Fruit fly (Drosophila melanogaster): ENCODE measurements around the gene Spp.

Gene Spp

dm6 chr2L:559311-559710 lies 14.9 kb upstream of the Spp start, which contains the start of gene Tspo:
Gene Tspo, plus strand, starts transcription at chr2L:559612.
- TF ChIP-seq sens-2 (GFP tag; IDR thresholded peaks at IDR 0.05) (peak; percentile 29; the same call in 1 of the 2 replicates), CG8478 (optimal IDR thresholded peaks at IDR 0.05) (peak; percentile 35), nom (GFP tag; optimal IDR thresholded peaks at IDR 0.05) (peak; percentile 52), lab (GFP tag; optimal IDR thresholded peaks at IDR 0.05) (no peak), CG12391 (tag; optimal IDR thresholded peaks at IDR 0.05) (peak; percentile 11), E2f2 (GFP tag; IDR thresholded peaks at IDR 0.05) (peak; percentile 9; the same call in 1 of the 2 replicates), gfzf (GFP tag; optimal IDR thresholded peaks at IDR 0.05) (no peak), cg (GFP tag; optimal IDR thresholded peaks at IDR 0.05) (peak; percentile 88), CG4282 (GFP tag; optimal IDR thresholded peaks at IDR 0.05) (no peak), CG2116 (GFP tag; optimal IDR thresholded peaks at IDR 0.05) (peak; percentile 11), CG10543 (GFP tag; optimal IDR thresholded peaks at IDR 0.05) (peak; percentile 34), CG8388 (GFP tag; optimal IDR thresholded peaks at IDR 0.05) (peak; percentile 45), CG3995 (GFP tag; optimal IDR thresholded peaks at IDR 0.05) (peak; percentile 92), CG34422 (GFP tag; IDR thresholded peaks at IDR 0.05) (peak; percentile 13; the same call in 1 of the 3 replicates), MBD-R2 (GFP tag; IDR thresholded peaks at IDR 0.05) (peak; percentile 66), CG8290 (GFP tag; optimal IDR thresholded peaks at IDR 0.05) (no peak), CG8290 (tag; optimal IDR thresholded peaks at IDR 0.05) (peak in 1 of 2 experiments; percentile 43), CG17612 (GFP tag; IDR thresholded peaks at IDR 0.05) (no peak), Sry-δ (GFP tag; optimal IDR thresholded peaks at IDR 0.05) (peak; percentile 2), CG10147 (GFP tag; optimal IDR thresholded peaks at IDR 0.05) (peak; percentile 14), sd (tag; optimal IDR thresholded peaks at IDR 0.05) (peak; percentile 80), HmgZ (tag; optimal IDR thresholded peaks at IDR 0.05) (peak; percentile 44), H15 (GFP tag; IDR thresholded peaks at IDR 0.05) (no peak), amos (GFP tag; IDR thresholded peaks at IDR 0.05; ENCODE audit: partially characterized antibody) (peak; percentile 14; the same call in 1 of the 2 replicates), chinmo (GFP tag; IDR thresholded peaks at IDR 0.05; ENCODE audit: partially characterized antibody) (peak; percentile 81; the same call in 1 of the 4 replicates), crol (GFP tag; IDR thresholded peaks at IDR 0.05) (no peak), pzg (GFP tag; optimal IDR thresholded peaks at IDR 0.05) (peak; percentile 24), CG15514 (GFP tag; optimal IDR thresholded peaks at IDR 0.05) (peak; percentile 9), row (GFP tag; IDR thresholded peaks at IDR 0.05) (peak; percentile 83), CG6254 (GFP tag; optimal IDR thresholded peaks at IDR 0.05) (peak; percentile 86), ci (GFP tag; IDR thresholded peaks at IDR 0.05) (peak; percentile 19; the same call in 1 of the 3 replicates), Pdp1 (GFP tag; optimal IDR thresholded peaks at IDR 0.05) (peak in 1 of 2 experiments; percentile 22), Mes4 (GFP tag; optimal IDR thresholded peaks at IDR 0.05) (no peak), CG13624 (GFP tag; optimal IDR thresholded peaks at IDR 0.05) (peak; percentile 55), Sry-β (GFP tag; optimal IDR thresholded peaks at IDR 0.05) (peak; percentile 91), CG1529 (GFP tag; optimal IDR thresholded peaks at IDR 0.05) (no peak), ap (GFP tag; IDR thresholded peaks at IDR 0.05) (no peak), CG7372 (GFP tag; IDR thresholded peaks at IDR 0.05) (0 out of 2 replicates have a peak, but pooled peaks have one; percentile 31), sisA (GFP tag; IDR thresholded peaks at IDR 0.05) (no peak), lbe (GFP tag; optimal IDR thresholded peaks at IDR 0.05) (no peak), grau (tag; optimal IDR thresholded peaks at IDR 0.05) (peak; percentile 28), Dref (GFP tag; IDR thresholded peaks at IDR 0.05) (peak; percentile 19; the same call in 1 of the 2 replicates), CG6765 (GFP tag; optimal IDR thresholded peaks at IDR 0.05) (no peak)

Measured in whole organism, embryonic.